Fruit fly (Drosophila melanogaster) whole organism, embryonic: ENCODE data around the gene CG43218.

Experiments used
- CG10209 ChIP-seq: fragments of 200-800 bp; sonication (Bioruptor generic); optimal IDR thresholded peaks from 3 replicates; lab custom pipeline; 2017; ENCODE audit warnings: missing biosample characterization, mild to moderate bottlenecking, missing genetic modification characterization, missing genetic modification reagents
- CG1024 ChIP-seq: fragments of 200-800 bp; sonication (Bioruptor generic); IDR thresholded peaks from 2 replicates; pipeline ENCODE4 v1.3.6; 2022; ENCODE audit warnings: missing biosample characterization, missing genetic modification characterization
- CG10654 ChIP-seq: fragments of 200-800 bp; sonication (Bioruptor generic); optimal IDR thresholded peaks from 2 replicates; lab custom pipeline; 2016; ENCODE audit warnings: missing biosample characterization, missing genetic modification characterization
- CG11093 ChIP-seq: fragments of 200-800 bp; sonication (Bioruptor generic); IDR thresholded peaks from 3 replicates; pipeline ENCODE4 v1.3.6; 2022; ENCODE audit warnings: missing biosample characterization, missing genetic modification characterization
- CG11695 ChIP-seq: fragments of 200-800 bp; sonication (Bioruptor generic); IDR thresholded peaks from 3 replicates; pipeline ENCODE4 v1.3.6; 2022; ENCODE audit warnings: missing biosample characterization, missing genetic modification characterization
- CG14965 ChIP-seq: fragments of 200-800 bp; sonication (Bioruptor generic); optimal IDR thresholded peaks from 2 replicates; lab custom pipeline; 2016; ENCODE audit warnings: missing biosample characterization, missing genetic modification characterization, borderline replicate concordance
- CG16863 ChIP-seq: fragments of 200-800 bp; sonication (Bioruptor generic); optimal IDR thresholded peaks from 3 replicates; lab custom pipeline; 2016; ENCODE audit warnings: missing biosample characterization, missing genetic modification characterization
- CG1792 ChIP-seq: fragments of 200-800 bp; sonication (Bioruptor generic); optimal IDR thresholded peaks from 2 replicates; lab custom pipeline; 2016; ENCODE audit warnings: missing biosample characterization, missing genetic modification characterization
- CG30403 ChIP-seq: fragments of 200-800 bp; sonication (Bioruptor generic); optimal IDR thresholded peaks from 3 replicates; lab custom pipeline; 2016; ENCODE audit warnings: missing biosample characterization, missing genetic modification characterization
- CG31224 ChIP-seq: fragments of 200-800 bp; sonication (Bioruptor generic); IDR thresholded peaks from 2 replicates; pipeline ENCODE4 v1.3.6; 2022; ENCODE audit warnings: missing biosample characterization, missing genetic modification characterization
- CG3726 ChIP-seq: fragments of 200-800 bp; sonication (Bioruptor generic); IDR thresholded peaks from 3 replicates; pipeline ENCODE4, ENCODE4 v1.3.6; 2022; ENCODE audit warnings: missing biosample characterization, missing genetic modification characterization
- CG4360 ChIP-seq: fragments of 200-800 bp; sonication (Bioruptor generic); IDR thresholded peaks from 2 replicates; pipeline ENCODE4 v1.3.6; 2022; ENCODE audit warnings: missing biosample characterization, missing genetic modification characterization
- CG6813 ChIP-seq: fragments of 200-800 bp; sonication (Bioruptor generic); optimal IDR thresholded peaks from 2 replicates; lab custom pipeline; 2017; ENCODE audit warnings: missing biosample characterization, missing genetic modification characterization, mild to moderate bottlenecking, moderate library complexity, missing genetic modification reagents
- CG8281 ChIP-seq: fragments of 200-800 bp; sonication (Bioruptor generic); optimal IDR thresholded peaks from 2 replicates; lab custom pipeline; 2018; ENCODE audit warnings: missing biosample characterization, mild to moderate bottlenecking, missing genetic modification characterization, moderate library complexity
- CG8388 ChIP-seq: fragments of 200-800 bp; sonication (Bioruptor generic); optimal IDR thresholded peaks from 2 replicates; lab custom pipeline; 2019; ENCODE audit warnings: missing biosample characterization, mild to moderate bottlenecking, missing genetic modification characterization, moderate library complexity
- CG9437 ChIP-seq: fragments of 200-800 bp; sonication (Bioruptor generic); optimal IDR thresholded peaks from 2 replicates; lab custom pipeline; 2018; ENCODE audit warnings: missing biosample characterization, mild to moderate bottlenecking, missing genetic modification characterization
- CG9727 ChIP-seq: fragments of 200-800 bp; sonication (Bioruptor generic); optimal IDR thresholded peaks from 3 replicates; lab custom pipeline; 2017; ENCODE audit warnings: missing biosample characterization, mild to moderate bottlenecking, missing genetic modification characterization
- CG9932 ChIP-seq: fragments of 200-800 bp; sonication (Bioruptor generic); IDR thresholded peaks from 2 replicates; pipeline ENCODE4 v1.3.6; 2022; ENCODE audit warnings: missing biosample characterization, missing genetic modification characterization
- CTCF ChIP-seq: fragments of 200-800 bp; sonication (Bioruptor generic); optimal IDR thresholded peaks from 2 replicates; lab custom pipeline; 2017; ENCODE audit warnings: missing biosample characterization, mild to moderate bottlenecking, missing genetic modification characterization, moderate library complexity
- Doc3 ChIP-seq: fragments of 200-800 bp; sonication (Bioruptor generic); IDR thresholded peaks from 3 replicates; pipeline ENCODE4 v1.3.6; 2022; ENCODE audit warnings: missing biosample characterization, missing genetic modification characterization; ENCODE audit not compliant: partially characterized antibody
- Fer3 ChIP-seq: fragments of 200-800 bp; sonication (Bioruptor generic); optimal IDR thresholded peaks from 2 replicates; lab custom pipeline; 2018; ENCODE audit warnings: missing biosample characterization, mild to moderate bottlenecking, missing genetic modification characterization, moderate library complexity
- Hand ChIP-seq: fragments of 200-800 bp; sonication (Bioruptor generic); optimal IDR thresholded peaks from 2 replicates; lab custom pipeline; 2017; ENCODE audit warnings: mild to moderate bottlenecking, missing biosample characterization, missing genetic modification reagents, missing genetic modification characterization
- HmgD ChIP-seq: fragments of 200-800 bp; sonication (Bioruptor generic); optimal IDR thresholded peaks from 3 replicates; lab custom pipeline; 2016; ENCODE audit warnings: missing biosample characterization, missing genetic modification characterization
- Hsf ChIP-seq: fragments of 200-800 bp; sonication (Bioruptor generic); optimal IDR thresholded peaks from 3 replicates; lab custom pipeline; 2016; ENCODE audit warnings: missing biosample characterization, missing genetic modification characterization
- Lim3 ChIP-seq: fragments of 200-800 bp; sonication (Bioruptor generic); IDR thresholded peaks from 2 replicates; pipeline ENCODE4 v1.3.6; 2022; ENCODE audit warnings: missing biosample characterization, missing genetic modification characterization
- Lpt ChIP-seq: fragments of >200 bp; optimal IDR thresholded peaks from 2 replicates; lab custom pipeline; 2018; ENCODE audit warnings: missing biosample characterization, missing genetic modification characterization
- MESR4 ChIP-seq: fragments of 200-800 bp; sonication (Bioruptor generic); optimal IDR thresholded peaks from 2 replicates; lab custom pipeline; 2018; ENCODE audit warnings: missing biosample characterization, mild to moderate bottlenecking, missing genetic modification characterization, moderate library complexity
- Mad ChIP-seq: fragments of 200-800 bp; sonication (Bioruptor generic); optimal IDR thresholded peaks from 2 replicates; lab custom pipeline; 2016; ENCODE audit warnings: missing biosample characterization, missing genetic modification characterization
- Mes4 ChIP-seq: fragments of 200-800 bp; sonication (Bioruptor generic); optimal IDR thresholded peaks from 2 replicates; lab custom pipeline; 2016; ENCODE audit warnings: missing biosample characterization, missing genetic modification characterization
- NC2α ChIP-seq: fragments of 200-800 bp; sonication (Bioruptor generic); optimal IDR thresholded peaks from 2 replicates; lab custom pipeline; 2016; ENCODE audit warnings: missing biosample characterization, missing genetic modification characterization
- NFAT ChIP-seq: fragments of 200-800 bp; sonication (Bioruptor generic); IDR thresholded peaks from 2 replicates; pipeline ENCODE4 v1.3.6; 2022; ENCODE audit warnings: missing biosample characterization, missing genetic modification characterization
- PHDP ChIP-seq: fragments of 200-800 bp; sonication (Bioruptor generic); optimal IDR thresholded peaks from 3 replicates; lab custom pipeline; 2018; ENCODE audit warnings: missing biosample characterization, mild to moderate bottlenecking, missing genetic modification characterization, moderate library complexity
- Rfx ChIP-seq: fragments of 200-800 bp; sonication (Bioruptor generic); IDR thresholded peaks from 2 replicates; pipeline ENCODE4 v1.3.6; 2022; ENCODE audit warnings: missing biosample characterization, missing genetic modification characterization
- Rx ChIP-seq: fragments of 200-800 bp; sonication (Bioruptor generic); IDR thresholded peaks from 2 replicates; pipeline ENCODE4 v1.3.6; 2022; ENCODE audit warnings: missing biosample characterization, missing genetic modification characterization
- Trl ChIP-seq, 3 experiments: fragments of >200 bp in 2 of 3; fragments of 200-800 bp in 1 of 3; sonication (Bioruptor generic) in 1 of 3; optimal IDR thresholded peaks; 2 replicates in 1 of 3; 3 replicates in 2 of 3; lab custom pipeline; 2016 to 2017; ENCODE audit warnings: missing biosample characterization in 1 of 3, missing genetic modification characterization in 1 of 3
- YL-1 ChIP-seq: fragments of 200-800 bp; sonication (Bioruptor generic); optimal IDR thresholded peaks from 3 replicates; lab custom pipeline; 2017; ENCODE audit warnings: missing biosample characterization, mild to moderate bottlenecking, missing genetic modification characterization
- abd-A ChIP-seq: fragments of 200-800 bp; sonication (Bioruptor generic); optimal IDR thresholded peaks from 3 replicates; lab custom pipeline; 2019; ENCODE audit warnings: missing biosample characterization, mild to moderate bottlenecking, missing genetic modification characterization, moderate library complexity
- bab2 ChIP-seq: fragments of 200-800 bp; sonication (Bioruptor generic); optimal IDR thresholded peaks from 2 replicates; lab custom pipeline; 2016; ENCODE audit warnings: missing biosample characterization, missing genetic modification characterization
- crol ChIP-seq: fragments of 200-800 bp; sonication (Bioruptor generic); IDR thresholded peaks from 2 replicates; pipeline ENCODE4 v1.3.6; 2022; ENCODE audit warnings: missing biosample characterization, missing genetic modification characterization
- en ChIP-seq: fragments of 200-800 bp; sonication (Bioruptor generic); optimal IDR thresholded peaks from 2 replicates; lab custom pipeline; 2016; ENCODE audit warnings: missing biosample characterization, missing genetic modification characterization
- ewg ChIP-seq: fragments of 200-800 bp; sonication (Bioruptor generic); optimal IDR thresholded peaks from 3 replicates; lab custom pipeline; 2017; ENCODE audit warnings: mild to moderate bottlenecking, missing biosample characterization, missing genetic modification reagents, missing genetic modification characterization
- gem ChIP-seq: fragments of 200-800 bp; sonication (Bioruptor generic); optimal IDR thresholded peaks from 2 replicates; lab custom pipeline; 2019; ENCODE audit warnings: missing biosample characterization, mild to moderate bottlenecking, missing genetic modification characterization, moderate library complexity
- grn ChIP-seq: fragments of 200-800 bp; sonication (Bioruptor generic); optimal IDR thresholded peaks from 3 replicates; lab custom pipeline; 2017; ENCODE audit warnings: missing biosample characterization, missing genetic modification characterization
- phol ChIP-seq: fragments of 200-800 bp; sonication (Bioruptor generic); optimal IDR thresholded peaks from 3 replicates; lab custom pipeline; 2018; ENCODE audit warnings: missing biosample characterization, mild to moderate bottlenecking, missing genetic modification characterization, moderate library complexity
- ro ChIP-seq: fragments of 200-800 bp; sonication (Bioruptor generic); IDR thresholded peaks from 2 replicates; pipeline ENCODE4 v1.3.6; 2022; ENCODE audit warnings: missing biosample characterization, missing genetic modification characterization
- row ChIP-seq: fragments of 200-800 bp; sonication (Bioruptor generic); IDR thresholded peaks from 3 replicates; pipeline ENCODE4 v1.3.6; 2022; ENCODE audit warnings: missing biosample characterization, missing genetic modification characterization
- slp2 ChIP-seq: fragments of 200-800 bp; sonication (Bioruptor generic); optimal IDR thresholded peaks from 2 replicates; lab custom pipeline; 2016; ENCODE audit warnings: missing biosample characterization, missing genetic modification characterization
- stwl ChIP-seq: fragments of 200-800 bp; sonication (Bioruptor generic); optimal IDR thresholded peaks from 3 replicates; lab custom pipeline; 2018; ENCODE audit warnings: missing biosample characterization, mild to moderate bottlenecking, missing genetic modification characterization, moderate library complexity
- sug ChIP-seq: fragments of 200-800 bp; optimal IDR thresholded peaks from 2 replicates; lab custom pipeline; 2019; ENCODE audit warnings: missing biosample characterization, mild to moderate bottlenecking, missing genetic modification characterization, moderate library complexity
- vvl ChIP-seq: fragments of 200-800 bp; sonication (Bioruptor generic); IDR thresholded peaks from 2 replicates; pipeline ENCODE4 v1.3.6; 2022; ENCODE audit warnings: missing biosample characterization, missing genetic modification characterization
- wek ChIP-seq: fragments of 200-800 bp; sonication (Bioruptor generic); optimal IDR thresholded peaks from 3 replicates; lab custom pipeline; 2018; ENCODE audit warnings: missing biosample characterization, mild to moderate bottlenecking, missing genetic modification characterization, moderate library complexity
- z ChIP-seq: fragments of 200-800 bp; sonication (Bioruptor generic); IDR thresholded peaks from 3 replicates; pipeline ENCODE4 v1.3.6; 2022; ENCODE audit warnings: missing biosample characterization, missing genetic modification characterization

Gene CG43218

dm6 chr3L:21304400-21304799 lies 46.6 kb downstream of the CG43218 start, which contains the start of the genes CG11309 and CG7632 (continued):
- TF ChIP-seq ewg (GFP tag; lab: Kevin White, UChicago) (peak; percentile 96), grn (GFP tag; lab: Kevin White, UChicago) (peak; percentile 85), MESR4 (GFP tag; lab: Kevin White, UChicago) (peak; percentile 95), CG1024 (GFP tag; lab: Robert Waterston, UW) (peak; percentile 95), CG16863 (GFP tag; lab: Kevin White, UChicago) (peak; percentile 98), CG30403 (peak; percentile 99), crol (GFP tag; lab: Robert Waterston, UW) (peak; percentile 71), CG9932 (GFP tag; lab: Robert Waterston, UW) (peak; percentile 96), CG14965 (GFP tag; lab: Kevin White, UChicago) (peak; percentile 91), Doc3 (no peak), CG11093 (GFP tag; lab: Robert Waterston, UW) (peak; percentile 91), en (GFP tag; lab: Kevin White, UChicago) (peak; percentile 99), abd-A (tag; lab: Kevin White, UChicago) (peak; percentile 99), wek (GFP tag; lab: Kevin White, UChicago) (peak; percentile 98), CG31224 (peak; percentile 95), sug (tag; lab: Kevin White, UChicago) (peak; percentile 99), slp2 (GFP tag; lab: Kevin White, UChicago) (peak; percentile 98), NC2α (peak; percentile 98), CG11695 (GFP tag; lab: Robert Waterston, UW) (peak; percentile 99), CG1792 (GFP tag; lab: Kevin White, UChicago) (peak; percentile 97), Lim3 (GFP tag; lab: Robert Waterston, UW) (peak; percentile 66), Hsf (GFP tag; lab: Kevin White, UChicago) (peak; percentile 99), Hand (GFP tag; lab: Kevin White, UChicago) (peak; percentile 99), CG6813 (GFP tag; lab: Kevin White, UChicago) (peak; percentile 99), ro (peak; percentile 81), Mes4 (GFP tag; lab: Kevin White, UChicago) (peak; percentile 98), Lpt (GFP tag; lab: Kevin White, UChicago) (no peak), z (GFP tag; lab: Robert Waterston, UW) (peak; percentile 82; the same call in 2 of the 3 replicates), row (GFP tag; lab: Robert Waterston, UW) (peak; percentile 99), CG8388 (GFP tag; lab: Kevin White, UChicago) (peak; percentile 100), CTCF (peak; percentile 81), CG3726 (GFP tag; lab: Robert Waterston, UW) (peak; percentile 97), CG9727 (GFP tag; lab: Kevin White, UChicago) (peak; percentile 100), CG10209 (peak; percentile 99), stwl (tag; lab: Kevin White, UChicago) (peak; percentile 99), bab2 (GFP tag; lab: Kevin White, UChicago) (peak; percentile 98), Mad (GFP tag; lab: Kevin White, UChicago) (peak; percentile 98), Rx (GFP tag; lab: Robert Waterston, UW) (peak; percentile 97), CG10654 (peak; percentile 98), CG8281 (tag; lab: Kevin White, UChicago) (peak; percentile 95), vvl (peak; percentile 100), gem (peak; percentile 100), PHDP (peak; percentile 100), Fer3 (peak; percentile 100), Rfx (GFP tag; lab: Robert Waterston, UW) (peak; percentile 98), HmgD (peak; percentile 97), phol (peak; percentile 99), Trl (optimal IDR thresholded peaks at IDR 0.05; lab: Kevin White, UChicago) (no peak), Trl (GFP tag; optimal IDR thresholded peaks at IDR 0.05; lab: Kevin White, UChicago) (peak; percentile 99), CG9437 (peak; percentile 96), CG4360 (GFP tag; lab: Robert Waterston, UW) (peak; percentile 88), NFAT (GFP tag; lab: Robert Waterston, UW) (peak; percentile 97), YL-1 (peak; percentile 99)
